Worm (Caenorhabditis elegans) whole organism, late embryonic: ENCODE data around the gene B0334.5.

ENCODE experiments used
- Y22D7AL.16 ChIP-seq: sonication (generic microtip); optimal IDR thresholded peaks from 2 replicates; lab custom pipeline; 2016; ENCODE audit warnings: missing genetic modification characterization, missing compliant biosample characterization
- ceh-14 ChIP-seq: sonication (generic microtip); optimal IDR thresholded peaks from 2 replicates; lab custom pipeline; 2016; ENCODE audit warnings: missing genotype, missing genetic modification characterization, missing compliant biosample characterization
- ceh-18 ChIP-seq: sonication (generic microtip); optimal IDR thresholded peaks from 2 replicates; lab custom pipeline; 2016; ENCODE audit warnings: missing genetic modification characterization, missing compliant biosample characterization
- ceh-2 ChIP-seq: sonication (generic microtip); optimal IDR thresholded peaks from 2 replicates; lab custom pipeline; 2016; ENCODE audit warnings: missing genotype, missing genetic modification characterization, missing compliant biosample characterization
- ceh-22 ChIP-seq: sonication (generic microtip); optimal IDR thresholded peaks from 2 replicates; lab custom pipeline; 2017; ENCODE audit warnings: missing biosample characterization, missing genetic modification characterization
- ceh-31 ChIP-seq: sonication (generic microtip); optimal IDR thresholded peaks from 2 replicates; lab custom pipeline; 2016; ENCODE audit warnings: missing genetic modification characterization, missing compliant biosample characterization
- ceh-34 ChIP-seq: sonication (generic microtip); optimal IDR thresholded peaks from 2 replicates; lab custom pipeline; 2016; ENCODE audit warnings: mild to moderate bottlenecking, missing genetic modification characterization, missing compliant biosample characterization
- ceh-45 ChIP-seq: fragments of 200-800 bp; sonication (Bioruptor generic); IDR thresholded peaks from 2 replicates; pipeline ENCODE4 v1.3.6; 2022; ENCODE audit warnings: missing genetic modification reagents, missing genetic modification characterization, missing compliant biosample characterization
- ceh-48 ChIP-seq: sonication (generic microtip); optimal IDR thresholded peaks from 2 replicates; lab custom pipeline; 2016; ENCODE audit warnings: missing genetic modification characterization, inconsistent platforms, missing compliant biosample characterization
- ceh-9 ChIP-seq: sonication (generic microtip); optimal IDR thresholded peaks from 2 replicates; lab custom pipeline; 2016; ENCODE audit warnings: mild to moderate bottlenecking, missing genetic modification characterization, inconsistent platforms, missing compliant biosample characterization
- che-1 ChIP-seq: sonication (generic microtip); optimal IDR thresholded peaks from 2 replicates; lab custom pipeline; 2016; ENCODE audit warnings: mild to moderate bottlenecking, missing genetic modification characterization, missing compliant biosample characterization
- elt-2 ChIP-seq: sonication (generic microtip); optimal IDR thresholded peaks from 2 replicates; lab custom pipeline; 2016; ENCODE audit warnings: missing genetic modification reagents, missing genetic modification characterization, missing compliant biosample characterization
- elt-4 ChIP-seq: sonication (generic microtip); optimal IDR thresholded peaks from 2 replicates; lab custom pipeline; 2016; ENCODE audit warnings: missing genetic modification characterization, missing compliant biosample characterization
- eyg-1 ChIP-seq: sonication (generic microtip); optimal IDR thresholded peaks from 2 replicates; lab custom pipeline; 2016; ENCODE audit warnings: missing genotype, missing genetic modification characterization, missing compliant biosample characterization
- fax-1 ChIP-seq: sonication (generic microtip); optimal IDR thresholded peaks from 2 replicates; lab custom pipeline; 2016; ENCODE audit warnings: missing genotype, missing genetic modification characterization, missing compliant biosample characterization
- hlh-15 ChIP-seq: sonication (generic microtip); optimal IDR thresholded peaks from 2 replicates; lab custom pipeline; 2016; ENCODE audit warnings: missing genetic modification characterization, missing compliant biosample characterization
- hlh-30 ChIP-seq: sonication (generic microtip); optimal IDR thresholded peaks from 2 replicates; lab custom pipeline; 2017; ENCODE audit warnings: antibody characterized with exemption, missing genetic modification characterization, missing compliant biosample characterization; ENCODE audit not compliant: insufficient read depth
- hlh-8 ChIP-seq: sonication (generic microtip); optimal IDR thresholded peaks from 2 replicates; lab custom pipeline; 2016; ENCODE audit warnings: missing genotype, missing genetic modification characterization, missing compliant biosample characterization
- lin-11 ChIP-seq: fragments of 200-800 bp; sonication (Bioruptor generic); optimal IDR thresholded peaks from 2 replicates; lab custom pipeline; 2018; ENCODE audit warnings: mild to moderate bottlenecking, missing genetic modification characterization, missing compliant biosample characterization
- madf-2 ChIP-seq: sonication (generic microtip); optimal IDR thresholded peaks from 2 replicates; lab custom pipeline; 2017; ENCODE audit warnings: missing genetic modification characterization, missing compliant biosample characterization
- nfya-1 ChIP-seq: sonication (generic microtip); optimal IDR thresholded peaks from 2 replicates; lab custom pipeline; 2017; ENCODE audit warnings: missing genetic modification characterization, mild to moderate bottlenecking, missing compliant biosample characterization, antibody characterized with exemption, moderate library complexity
- nhr-232 ChIP-seq: sonication (generic microtip); optimal IDR thresholded peaks from 2 replicates; lab custom pipeline; 2016; ENCODE audit warnings: missing genetic modification characterization, missing compliant biosample characterization
- pag-3 ChIP-seq: sonication (generic microtip); optimal IDR thresholded peaks from 2 replicates; lab custom pipeline; 2016; ENCODE audit warnings: missing compliant biosample characterization, missing genetic modification characterization, borderline replicate concordance
- pat-9 ChIP-seq: fragments of 200-800 bp; sonication (Bioruptor generic); optimal IDR thresholded peaks from 2 replicates; lab custom pipeline; 2018; ENCODE audit warnings: mild to moderate bottlenecking, missing genetic modification characterization, moderate library complexity, missing compliant biosample characterization
- pha-2 ChIP-seq: sonication (generic microtip); optimal IDR thresholded peaks from 2 replicates; lab custom pipeline; 2017; ENCODE audit warnings: mild to moderate bottlenecking, missing genetic modification characterization, missing compliant biosample characterization
- pqm-1 ChIP-seq: sonication (generic microtip); optimal IDR thresholded peaks from 2 replicates; lab custom pipeline; 2016; ENCODE audit warnings: missing genetic modification characterization, missing compliant biosample characterization
- ref-2 ChIP-seq: sonication (generic microtip); optimal IDR thresholded peaks from 2 replicates; lab custom pipeline; 2016; ENCODE audit warnings: missing genetic modification characterization, missing compliant biosample characterization
- rnt-1 ChIP-seq: sonication (generic microtip); optimal IDR thresholded peaks from 2 replicates; lab custom pipeline; 2016; ENCODE audit warnings: missing genetic modification characterization, missing compliant biosample characterization
- sdc-2 ChIP-seq: sonication (generic microtip); optimal IDR thresholded peaks from 2 replicates; lab custom pipeline; 2016; ENCODE audit warnings: missing genotype, missing genetic modification characterization, missing compliant biosample characterization
- sox-2 ChIP-seq: fragments of 200-800 bp; sonication (Bioruptor generic); IDR thresholded peaks from 2 replicates; pipeline ENCODE4 v1.3.6; 2022; ENCODE audit warnings: missing genetic modification reagents, missing genetic modification characterization, missing compliant biosample characterization
- syd-9 ChIP-seq: sonication (generic microtip); optimal IDR thresholded peaks from 2 replicates; lab custom pipeline; 2016; ENCODE audit warnings: mild to moderate bottlenecking, missing genetic modification characterization, moderate library complexity, missing compliant biosample characterization
- tbx-2 ChIP-seq: sonication (generic microtip); optimal IDR thresholded peaks from 2 replicates; lab custom pipeline; 2016; ENCODE audit warnings: missing genetic modification characterization, missing compliant biosample characterization
- ttx-3 ChIP-seq: sonication (generic microtip); optimal IDR thresholded peaks from 2 replicates; lab custom pipeline; 2016; ENCODE audit warnings: missing genetic modification reagents, missing genetic modification characterization, missing compliant biosample characterization
- unc-3 ChIP-seq, 2 experiments: fragments of 200-800 bp in 1 of 2; sonication (Bioruptor generic) in 1 of 2; sonication (generic microtip) in 1 of 2; conservative IDR thresholded peaks in 1 of 2; optimal IDR thresholded peaks in 1 of 2; 2 replicates each; pipeline versions ENCODE4 v1.3.6 to Lab custom; 2016 to 2022; ENCODE audit warnings: missing compliant biosample characterization in 2 of 2, missing genetic modification characterization in 2 of 2, missing genetic modification reagents in 1 of 2
- unc-42 ChIP-seq: sonication (generic microtip); optimal IDR thresholded peaks from 2 replicates; lab custom pipeline; 2016; ENCODE audit warnings: missing genotype, missing genetic modification characterization, missing compliant biosample characterization
- unc-55 ChIP-seq: sonication (generic microtip); optimal IDR thresholded peaks from 2 replicates; lab custom pipeline; 2017; ENCODE audit warnings: missing biosample characterization, missing genetic modification reagents, missing genetic modification characterization
- unc-86 ChIP-seq: sonication (generic microtip); optimal IDR thresholded peaks from 2 replicates; lab custom pipeline; 2016; ENCODE audit warnings: missing genetic modification characterization, missing compliant biosample characterization

The B0334.5 gene

DNA sequence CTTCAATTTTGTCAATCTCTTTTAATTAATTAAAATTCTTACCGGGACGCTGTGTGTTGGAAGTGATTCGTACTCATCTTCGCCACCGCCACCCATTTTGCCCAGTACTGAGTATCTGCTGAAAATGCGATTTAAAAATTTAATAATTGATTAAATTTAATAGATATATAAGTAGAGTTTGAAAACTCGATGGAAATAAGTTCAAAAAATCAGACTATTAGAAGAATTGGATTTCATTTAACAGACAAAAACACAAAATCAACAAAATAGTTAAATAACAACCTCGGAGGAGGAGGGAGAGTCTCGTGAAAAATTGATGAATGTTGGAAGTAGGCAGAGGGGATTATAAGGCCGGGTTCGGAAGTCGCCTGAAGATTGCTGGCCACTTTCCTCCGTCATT is 25.5 kb upstream of the B0334.5 start, which contains the start of gene mfn-1:
Gene mfn-1, minus strand, starts transcription at position 101 of the 400 bp plus-strand sequence.
- TF ChIP-seq ceh-48 (no peak), hlh-8 (tag; lab: Kevin White, UChicago) (no peak), unc-86 (no peak), pag-3 (tag; lab: Kevin White, UChicago) (no peak), elt-4 (tag; lab: Kevin White, UChicago) (no peak), ceh-14 (tag; lab: Kevin White, UChicago) (no peak), Y22D7AL.16 (no peak)

DNA sequence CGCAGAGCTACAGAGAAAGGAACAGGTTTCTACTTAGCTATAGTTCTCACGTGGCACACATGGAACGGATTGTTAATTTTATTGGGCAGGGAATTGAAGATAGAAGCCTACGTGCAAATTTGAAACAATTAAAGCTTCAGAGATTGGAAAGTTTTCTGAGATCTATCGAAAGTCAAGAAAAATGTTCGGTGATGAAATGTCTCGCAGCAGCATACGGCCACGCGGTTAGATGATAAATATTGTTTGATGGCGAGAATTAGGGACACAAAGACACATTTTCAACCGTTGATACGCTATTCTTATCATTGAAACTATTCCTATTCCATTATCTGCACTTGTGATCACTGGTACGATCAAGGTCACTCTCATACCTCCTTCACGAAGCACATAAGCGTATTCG is 24.9 kb upstream of the B0334.5 start:
- TF ChIP-seq nhr-232 (no peak), unc-86 (no peak), elt-2 (tag; lab: Kevin White, UChicago) (peak; percentile 75)

DNA sequence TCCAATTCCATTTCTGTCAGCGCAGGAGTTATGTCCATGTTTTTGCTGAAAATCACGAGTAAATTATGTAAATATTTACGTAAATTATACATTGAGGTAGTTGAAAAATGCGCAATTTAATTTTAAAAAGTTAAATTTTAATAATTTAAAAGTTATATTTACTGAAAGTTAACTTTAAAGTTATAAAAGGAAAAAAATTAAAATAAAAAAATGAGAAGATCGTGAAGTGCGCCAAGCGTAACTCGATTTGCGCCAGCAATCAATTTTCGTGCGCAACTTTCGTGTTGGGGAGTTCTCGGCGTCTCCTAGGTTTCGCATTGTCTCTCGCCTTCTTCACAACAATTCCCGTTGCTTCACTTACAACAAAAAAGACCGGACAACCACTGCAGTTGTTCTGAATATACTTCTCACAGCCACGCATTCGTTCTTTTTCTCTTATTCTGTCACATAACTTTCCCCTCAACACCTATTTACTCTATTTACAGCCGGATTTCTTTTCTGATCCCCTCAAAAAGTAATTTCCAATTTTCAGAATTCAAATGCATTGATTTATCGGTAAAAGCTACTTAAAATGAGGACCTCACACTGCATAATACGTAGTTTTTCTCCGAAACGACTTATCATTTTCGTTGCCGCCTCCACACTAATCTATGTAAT is 23.8 kb upstream of the B0334.5 start, which contains the start of the genes metl-1 and W02B12.11:
Gene metl-1, minus strand, starts transcription at position 51 of the 657 bp plus-strand sequence.
Gene W02B12.11, plus strand, starts transcription at position 337 of the 657 bp plus-strand sequence.
- TF ChIP-seq sdc-2 (tag; lab: Kevin White, UChicago), result peak; percentile 6
- no peak for TF ChIP-seq ceh-2
- no peak for TF ChIP-seq ceh-9 (tag; lab: Kevin White, UChicago)
- TF ChIP-seq pat-9 (tag; lab: Kevin White, UChicago), result peak; percentile 50
- TF ChIP-seq ceh-45 (GFP tag; lab: Robert Waterston, UW), result no peak
- TF ChIP-seq che-1 (tag; lab: Kevin White, UChicago), result peak; percentile 13
- peak; percentile 46 for TF ChIP-seq tbx-2 (tag; lab: Kevin White, UChicago)
- TF ChIP-seq ttx-3, result peak; percentile 19
- TF ChIP-seq unc-42 (tag; lab: Kevin White, UChicago), result peak; percentile 3
- TF ChIP-seq eyg-1, result no peak
- TF ChIP-seq fax-1, result peak; percentile 13
- no peak for TF ChIP-seq unc-55 (GFP tag; lab: Kevin White, UChicago)
- TF ChIP-seq hlh-30 (tag; lab: Kevin White, UChicago), result no peak
- TF ChIP-seq hlh-8 (tag; lab: Kevin White, UChicago), result peak; percentile 7
- TF ChIP-seq syd-9, result peak; percentile 34
- no peak for TF ChIP-seq rnt-1 (tag; lab: Kevin White, UChicago)
- TF ChIP-seq Y22D7AL.16, result peak; percentile 26
- peak; percentile 19 for TF ChIP-seq ceh-18 (tag; lab: Kevin White, UChicago)
- peak; percentile 62 for TF ChIP-seq nfya-1 (tag; lab: Kevin White, UChicago)
- no peak for TF ChIP-seq hlh-15 (tag; lab: Kevin White, UChicago)
- TF ChIP-seq elt-2 (tag; lab: Kevin White, UChicago), result peak; percentile 66
- TF ChIP-seq pag-3 (tag; lab: Kevin White, UChicago), result no peak
- peak; percentile 49 for TF ChIP-seq ref-2 (tag; lab: Kevin White, UChicago)
- peak; percentile 14 for TF ChIP-seq ceh-48
- TF ChIP-seq ceh-22, result no peak
- TF ChIP-seq ceh-31 (tag; lab: Kevin White, UChicago), result peak; percentile 43
- TF ChIP-seq unc-86, result peak; percentile 19
- TF ChIP-seq ceh-34, result peak; percentile 37
- peak; percentile 31 for TF ChIP-seq pqm-1
- 0 out of 2 replicates have a peak, but pooled peaks have one; percentile 24 for TF ChIP-seq unc-3 (GFP tag; conservative IDR thresholded peaks at IDR 0.05; lab: Robert Waterston, UW)
- no peak for TF ChIP-seq unc-3 (tag; optimal IDR thresholded peaks at IDR 0.05; lab: Kevin White, UChicago)
- TF ChIP-seq madf-2, result peak; percentile 63
- TF ChIP-seq sox-2 (GFP tag; lab: Robert Waterston, UW), result peak; percentile 50
- TF ChIP-seq lin-11, result peak; percentile 20
- peak; percentile 31 for TF ChIP-seq pha-2 (tag; lab: Kevin White, UChicago)
- TF ChIP-seq ceh-14 (tag; lab: Kevin White, UChicago), result peak; percentile 20
